Fruit fly (Drosophila melanogaster) S2 (cell line): Measurements from ENCODE around the gene Ugt316A1.

ENCODE experiments used
- CG8478 ChIP-seq: fragments of >200 bp; optimal IDR thresholded peaks from 2 replicates; lab custom pipeline; 2018
- CTCF ChIP-seq, 2 experiments: fragments of >200 bp; optimal IDR thresholded peaks; 2 replicates each; lab custom pipeline; 2018

- TF ChIP-seq CG8478: no peak
- TF ChIP-seq CTCF (optimal IDR thresholded peaks at IDR 0.05; lab: Kevin White, UChicago): no peak
Observed at dm6 chr3L:19031858-19032257, 30.8 kb downstream of the Ugt316A1 start.
